Fruit fly (Drosophila melanogaster): ENCODE data around the gene CG15930.

DNA sequence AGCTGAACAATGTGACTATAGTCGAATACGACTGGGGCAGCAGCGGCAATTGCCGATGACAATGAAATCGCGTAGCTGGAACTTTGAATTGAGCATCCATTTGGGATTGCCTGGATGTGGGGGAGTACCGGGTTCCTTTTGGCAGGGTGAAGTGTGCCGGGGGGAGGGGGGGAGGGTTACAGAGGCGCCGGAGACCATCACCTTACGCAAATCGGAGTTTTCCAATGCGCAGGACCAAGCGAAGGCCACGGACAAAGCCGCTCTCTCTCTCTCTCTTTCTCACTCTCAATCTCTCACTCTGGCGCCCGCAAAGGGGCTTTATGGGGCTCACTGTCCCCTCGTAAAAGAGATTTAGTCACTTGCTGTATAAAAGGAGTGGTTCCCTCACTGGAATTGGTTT lies 46.0 kb upstream of the CG15930 start:
- TF ChIP-seq CG1620 (GFP tag; optimal IDR thresholded peaks at IDR 0.05) = no peak
- TF ChIP-seq CG14711 (tag; optimal IDR thresholded peaks at IDR 0.05) = no peak
- TF ChIP-seq bab1 (GFP tag; optimal IDR thresholded peaks at IDR 0.05) = no peak
- no peak for TF ChIP-seq CG7045 (GFP tag; optimal IDR thresholded peaks at IDR 0.05)
- no peak for TF ChIP-seq toe (GFP tag; optimal IDR thresholded peaks at IDR 0.05)
- TF ChIP-seq kay (GFP tag; ENCODE audit: borderline replicate concordance) = no peak
- TF ChIP-seq CG5204 (GFP tag; optimal IDR thresholded peaks at IDR 0.05) = no peak
- TF ChIP-seq Mnt (GFP tag; optimal IDR thresholded peaks at IDR 0.05) = no peak
- no peak for TF ChIP-seq cic (GFP tag; optimal IDR thresholded peaks at IDR 0.05)
- TF ChIP-seq tj (GFP tag; optimal IDR thresholded peaks at IDR 0.05) = no peak
- no peak for TF ChIP-seq cnc (optimal IDR thresholded peaks at IDR 0.05)
- TF ChIP-seq ovo (GFP tag; optimal IDR thresholded peaks at IDR 0.05) = no peak
